Fruit fly (Drosophila melanogaster): ENCODE data around the gene CG44000.

dm6 chr2L:5002711-5003402, 40.2 kb upstream of the CG44000 start:
- TF ChIP-seq CG10348 (GFP tag; IDR thresholded peaks at IDR 0.05) (no peak), CG17806 (tag; optimal IDR thresholded peaks at IDR 0.05) (no peak), EcR (GFP tag; optimal IDR thresholded peaks at IDR 0.05) (no peak), CG14655 (GFP tag; optimal IDR thresholded peaks at IDR 0.05) (peak; percentile 45), gl (tag; optimal IDR thresholded peaks at IDR 0.05) (no peak), CG13204 (GFP tag; optimal IDR thresholded peaks at IDR 0.05) (no peak), Ets98B (GFP tag; IDR thresholded peaks at IDR 0.05) (peak; percentile 75), CG8301 (tag; optimal IDR thresholded peaks at IDR 0.05) (peak; percentile 16), Pif1A (GFP tag; optimal IDR thresholded peaks at IDR 0.05) (peak; percentile 34)

Data from whole organism, pupa.